Worm (Caenorhabditis elegans) whole organism, L4/young adult: ENCODE data around the gene srab-23.

ENCODE experiments used
- W03F9.2 ChIP-seq: fragments of 150-350 bp; optimal IDR thresholded peaks from 2 replicates; lab custom pipeline; 2014; ENCODE audit warnings: missing biosample characterization, missing genetic modification characterization
- dao-5 ChIP-seq: sonication (generic microtip); optimal IDR thresholded peaks from 2 replicates; lab custom pipeline; 2016; ENCODE audit warnings: missing genotype, missing genetic modification characterization, moderate library complexity, missing compliant biosample characterization
- him-1 ChIP-seq: sonication (generic microtip); optimal IDR thresholded peaks from 2 replicates; lab custom pipeline; 2016; ENCODE audit warnings: missing genotype, missing genetic modification reagents, missing genetic modification characterization, missing compliant biosample characterization

DNA sequence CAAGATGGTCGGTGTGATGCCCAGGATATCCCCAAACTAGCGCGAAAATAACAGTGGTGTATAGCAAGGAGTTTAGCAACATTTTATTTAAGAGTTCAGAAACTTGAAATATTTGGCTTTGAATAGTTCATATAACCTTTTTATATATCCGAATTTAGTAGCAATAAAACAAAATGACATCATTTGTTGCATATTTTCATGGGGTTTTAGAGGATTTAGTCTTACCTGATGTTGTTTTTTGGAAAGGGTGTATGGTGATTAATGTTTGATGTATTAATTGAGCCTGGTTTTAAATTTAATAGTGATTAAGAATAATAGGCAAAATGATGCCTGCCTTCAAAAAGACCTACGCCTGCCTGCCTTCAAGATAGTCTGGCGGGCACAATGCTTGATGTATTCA, 19.0 kb downstream of the srab-23 start, which contains the start of gene F59A7.2:
- TF ChIP-seq dao-5 = no peak
- TF ChIP-seq W03F9.2 (tag; lab: Kevin White, UChicago) = no peak
- no peak for TF ChIP-seq him-1 (tag; lab: Kevin White, UChicago)
